Worm (Caenorhabditis elegans): Measurements from ENCODE around the gene C16D9.3.

- TF ChIP-seq fkh-10 (GFP tag; optimal IDR thresholded peaks at IDR 0.05) (no peak), elt-2 (tag; optimal IDR thresholded peaks at IDR 0.05) (no peak), elt-3 (tag; optimal IDR thresholded peaks at IDR 0.05) (peak in 3 of 6 experiments; percentile 0 to 42 (median 20)), snpc-4 (tag; optimal IDR thresholded peaks at IDR 0.05) (peak; percentile 65), mep-1 (tag; optimal IDR thresholded peaks at IDR 0.05) (peak; percentile 60), nhr-77 (tag; optimal IDR thresholded peaks at IDR 0.05) (peak; percentile 47), ama-1 (optimal IDR thresholded peaks at IDR 0.05) (no peak), sptf-1 (tag; optimal IDR thresholded peaks at IDR 0.05) (no peak), blmp-1 (tag; optimal IDR thresholded peaks at IDR 0.05) (peak; percentile 38), C04F5.9 (tag; optimal IDR thresholded peaks at IDR 0.05) (no peak), nhr-19 (GFP tag; conservative IDR thresholded peaks at IDR 0.05) (no peak), alr-1 (tag; optimal IDR thresholded peaks at IDR 0.05; ENCODE audit: borderline replicate concordance) (no peak)
Measured at ce11 chrV:8235331-8235730, 4.5 kb downstream of the C16D9.3 start.
